Worm (Caenorhabditis elegans) whole organism, young adult: Measurements from ENCODE around the gene srg-64.

Experiments used
- B0019.2 ChIP-seq: fragments of 200-800 bp; sonication (Bioruptor generic); conservative IDR thresholded peaks from 2 replicates; pipeline ENCODE4 v1.3.6; 2022; ENCODE audit warnings: missing genetic modification reagents, missing genetic modification characterization, missing compliant biosample characterization
- B0336.3 ChIP-seq: fragments of 200-800 bp; sonication (Bioruptor generic); IDR thresholded peaks from 2 replicates; pipeline ENCODE4 v1.3.6; 2022; ENCODE audit warnings: missing genetic modification characterization, missing compliant biosample characterization
- F10E7.11 ChIP-seq: sonication (generic microtip); optimal IDR thresholded peaks from 2 replicates; lab custom pipeline; 2017; ENCODE audit warnings: mild to moderate bottlenecking, missing genetic modification characterization, moderate library complexity, missing compliant biosample characterization
- F22D6.2 ChIP-seq: sonication (generic microtip); optimal IDR thresholded peaks from 2 replicates; lab custom pipeline; 2016; ENCODE audit warnings: mild to moderate bottlenecking, missing genetic modification characterization, missing compliant biosample characterization
- F37B4.10 ChIP-seq: fragments of 200-800 bp; sonication (Bioruptor generic); IDR thresholded peaks from 2 replicates; pipeline ENCODE4 v1.3.6; 2022; ENCODE audit warnings: missing genetic modification characterization, missing compliant biosample characterization
- F49E8.2 ChIP-seq: sonication (generic microtip); optimal IDR thresholded peaks from 3 replicates; lab custom pipeline; 2017; ENCODE audit warnings: missing genetic modification characterization, mild to moderate bottlenecking, missing compliant biosample characterization, antibody characterized with exemption, moderate library complexity; ENCODE audit not compliant: insufficient read depth
- F57A8.1 ChIP-seq: fragments of 200-800 bp; sonication (Bioruptor generic); optimal IDR thresholded peaks from 2 replicates; lab custom pipeline; 2018; ENCODE audit warnings: mild to moderate bottlenecking, missing genetic modification characterization, moderate library complexity, missing compliant biosample characterization
- Y95B8A.8 ChIP-seq: fragments of 200-800 bp; sonication (Bioruptor generic); IDR thresholded peaks from 2 replicates; pipeline ENCODE4 v1.3.6; 2022; ENCODE audit warnings: missing genetic modification reagents, missing genetic modification characterization, missing compliant biosample characterization
- ZK185.1 ChIP-seq: sonication (generic microtip); optimal IDR thresholded peaks from 2 replicates; lab custom pipeline; 2016; ENCODE audit warnings: mild to moderate bottlenecking, missing genetic modification characterization, missing compliant biosample characterization; ENCODE audit not compliant: poor library complexity, severe bottlenecking
- akir-1 ChIP-seq: fragments of 200-800 bp; sonication (Bioruptor generic); optimal IDR thresholded peaks from 2 replicates; lab custom pipeline; 2018; ENCODE audit warnings: mild to moderate bottlenecking, missing genetic modification characterization, moderate library complexity, missing compliant biosample characterization
- attf-3 ChIP-seq: fragments of 200-800 bp; sonication (Bioruptor generic); conservative IDR thresholded peaks from 2 replicates; pipeline ENCODE4 v1.3.6; 2022; ENCODE audit warnings: missing genetic modification reagents, missing genetic modification characterization, missing compliant biosample characterization
- attf-6 ChIP-seq: fragments of 200-800 bp; sonication (Bioruptor generic); IDR thresholded peaks from 2 replicates; pipeline ENCODE4 v1.3.6; 2022; ENCODE audit warnings: missing genetic modification reagents, missing genetic modification characterization, missing compliant biosample characterization
- ccch-3 ChIP-seq: fragments of 200-800 bp; sonication (Bioruptor generic); optimal IDR thresholded peaks from 2 replicates; lab custom pipeline; 2018; ENCODE audit warnings: mild to moderate bottlenecking, missing genetic modification characterization, missing compliant biosample characterization
- ceh-100 ChIP-seq: fragments of 200-800 bp; sonication (Bioruptor generic); IDR thresholded peaks from 2 replicates; pipeline ENCODE4 v1.3.6; 2022; ENCODE audit warnings: missing genetic modification reagents, missing genetic modification characterization, missing compliant biosample characterization
- chd-7 ChIP-seq: sonication (generic microtip); optimal IDR thresholded peaks from 2 replicates; lab custom pipeline; 2016; ENCODE audit warnings: mild to moderate bottlenecking, missing genetic modification characterization, moderate library complexity, missing compliant biosample characterization
- die-1 ChIP-seq: sonication (generic microtip); optimal IDR thresholded peaks from 2 replicates; lab custom pipeline; 2016; ENCODE audit warnings: missing genotype, mild to moderate bottlenecking, missing genetic modification characterization, missing compliant biosample characterization
- dox-1 ChIP-seq: fragments of 200-800 bp; sonication (Bioruptor generic); IDR thresholded peaks from 2 replicates; pipeline ENCODE4 v1.3.6; 2022; ENCODE audit warnings: missing genetic modification reagents, missing genetic modification characterization, missing compliant biosample characterization
- egrh-3 ChIP-seq: fragments of 200-800 bp; sonication (Bioruptor generic); IDR thresholded peaks from 2 replicates; pipeline ENCODE4 v1.3.6; 2022; ENCODE audit warnings: missing genetic modification reagents, missing genetic modification characterization, missing compliant biosample characterization
- hlh-12 ChIP-seq: sonication (generic microtip); optimal IDR thresholded peaks from 2 replicates; lab custom pipeline; 2016; ENCODE audit warnings: missing genetic modification characterization, missing compliant biosample characterization
- hmg-1.2 ChIP-seq: fragments of 200-800 bp; sonication (Bioruptor generic); IDR thresholded peaks from 2 replicates; pipeline ENCODE4 v1.3.6; 2022; ENCODE audit warnings: missing genetic modification reagents, missing genetic modification characterization, missing compliant biosample characterization
- hmg-20 ChIP-seq: fragments of 200-800 bp; sonication (Bioruptor generic); IDR thresholded peaks from 2 replicates; pipeline ENCODE4 v1.3.6; 2022; ENCODE audit warnings: missing genetic modification reagents, missing genetic modification characterization, missing compliant biosample characterization
- hrde-1 ChIP-seq: sonication (generic microtip); optimal IDR thresholded peaks from 2 replicates; lab custom pipeline; 2016; ENCODE audit warnings: missing genetic modification characterization, mild to moderate bottlenecking, missing compliant biosample characterization, moderate library complexity, missing genotype, missing genetic modification reagents, borderline replicate concordance
- let-526 ChIP-seq: fragments of 200-800 bp; sonication (Bioruptor generic); IDR thresholded peaks from 2 replicates; pipeline ENCODE4 v1.3.6; 2022; ENCODE audit warnings: missing genetic modification reagents, missing genetic modification characterization, missing compliant biosample characterization
- lin-26 ChIP-seq: fragments of 200-800 bp; sonication (Bioruptor generic); IDR thresholded peaks from 2 replicates; pipeline ENCODE4 v1.3.6; 2022; ENCODE audit warnings: missing genetic modification reagents, missing genetic modification characterization, missing compliant biosample characterization
- lin-54 ChIP-seq: fragments of 200-800 bp; sonication (Bioruptor generic); optimal IDR thresholded peaks from 2 replicates; lab custom pipeline; 2018; ENCODE audit warnings: mild to moderate bottlenecking, missing genetic modification characterization, missing compliant biosample characterization
- lir-1 ChIP-seq: fragments of 200-800 bp; sonication (Bioruptor generic); conservative IDR thresholded peaks from 2 replicates; pipeline ENCODE4 v1.3.6; 2022; ENCODE audit warnings: missing genetic modification reagents, missing genetic modification characterization, missing compliant biosample characterization
- lsl-1 ChIP-seq: fragments of 200-800 bp; sonication (Bioruptor generic); optimal IDR thresholded peaks from 2 replicates; lab custom pipeline; 2018; ENCODE audit warnings: mild to moderate bottlenecking, missing genetic modification characterization, moderate library complexity, missing compliant biosample characterization
- madf-6 ChIP-seq: fragments of 200-800 bp; sonication (Bioruptor generic); IDR thresholded peaks from 2 replicates; pipeline ENCODE4 v1.3.6; 2022; ENCODE audit warnings: missing genetic modification reagents, missing genetic modification characterization, missing compliant biosample characterization
- mcd-1 ChIP-seq: fragments of 200-800 bp; sonication (Bioruptor generic); IDR thresholded peaks from 2 replicates; pipeline ENCODE4 v1.3.6; 2022; ENCODE audit warnings: missing genetic modification reagents, missing genetic modification characterization, missing compliant biosample characterization
- mes-4 ChIP-seq: sonication (generic microtip); optimal IDR thresholded peaks from 2 replicates; lab custom pipeline; 2016; ENCODE audit warnings: missing genotype, missing genetic modification characterization, missing compliant biosample characterization
- nhr-90 ChIP-seq: sonication (generic microtip); optimal IDR thresholded peaks from 2 replicates; lab custom pipeline; 2016; ENCODE audit warnings: missing genotype, mild to moderate bottlenecking, missing genetic modification characterization, missing compliant biosample characterization
- pha-4 ChIP-seq: fragments of 150-350 bp; sonication (generic microtip); optimal IDR thresholded peaks from 2 replicates; lab custom pipeline; 2014; ENCODE audit warnings: missing biosample characterization, missing genetic modification reagents, missing genetic modification characterization
- rcor-1 ChIP-seq: fragments of 200-800 bp; sonication (Bioruptor generic); IDR thresholded peaks from 2 replicates; pipeline ENCODE4 v1.3.6; 2022; ENCODE audit warnings: missing genetic modification reagents, missing genetic modification characterization, missing compliant biosample characterization
- sea-2 ChIP-seq: fragments of 200-800 bp; sonication (Bioruptor generic); IDR thresholded peaks from 2 replicates; pipeline ENCODE4 v1.3.6; 2022; ENCODE audit warnings: missing genetic modification characterization, missing compliant biosample characterization
- snpc-1.1 ChIP-seq: sonication (generic microtip); optimal IDR thresholded peaks from 2 replicates; lab custom pipeline; 2017; ENCODE audit warnings: missing genetic modification characterization, mild to moderate bottlenecking, missing compliant biosample characterization, antibody characterized with exemption, moderate library complexity, missing genotype, missing genetic modification reagents; ENCODE audit not compliant: insufficient read depth
- snpc-3.4 ChIP-seq: sonication (generic microtip); optimal IDR thresholded peaks from 2 replicates; lab custom pipeline; 2017; ENCODE audit warnings: missing genetic modification characterization, mild to moderate bottlenecking, missing compliant biosample characterization, antibody characterized with exemption, moderate library complexity, missing genotype, missing genetic modification reagents
- tbx-9 ChIP-seq: sonication (generic microtip); optimal IDR thresholded peaks from 2 replicates; lab custom pipeline; 2016; ENCODE audit warnings: borderline replicate concordance, missing genetic modification characterization, inconsistent platforms, missing compliant biosample characterization
- tlf-1 ChIP-seq: fragments of 200-800 bp; sonication (Bioruptor generic); optimal IDR thresholded peaks from 2 replicates; lab custom pipeline; 2018; ENCODE audit warnings: mild to moderate bottlenecking, missing genetic modification characterization, missing compliant biosample characterization
- xnd-1 ChIP-seq: sonication (generic microtip); optimal IDR thresholded peaks from 2 replicates; lab custom pipeline; 2016; ENCODE audit warnings: missing genotype, missing genetic modification reagents, missing genetic modification characterization, missing compliant biosample characterization
- zim-3 ChIP-seq: sonication (generic microtip); optimal IDR thresholded peaks from 2 replicates; lab custom pipeline; 2017; ENCODE audit warnings: mild to moderate bottlenecking, missing genetic modification characterization, moderate library complexity, missing compliant biosample characterization
- ztf-18 ChIP-seq: sonication (generic microtip); optimal IDR thresholded peaks from 2 replicates; lab custom pipeline; 2016; ENCODE audit warnings: missing genotype, mild to moderate bottlenecking, missing genetic modification characterization, missing compliant biosample characterization
- ztf-28 ChIP-seq: fragments of 200-800 bp; sonication (Bioruptor generic); IDR thresholded peaks from 2 replicates; pipeline ENCODE4 v1.3.6; 2022; ENCODE audit warnings: missing genetic modification reagents, missing genetic modification characterization, missing compliant biosample characterization
- ztf-3 ChIP-seq: fragments of 200-800 bp; sonication (Bioruptor generic); optimal IDR thresholded peaks from 2 replicates; lab custom pipeline; 2018; ENCODE audit warnings: mild to moderate bottlenecking, missing genetic modification characterization, missing compliant biosample characterization
- ztf-6 ChIP-seq: fragments of 200-800 bp; sonication (Bioruptor generic); IDR thresholded peaks from 2 replicates; pipeline ENCODE4 v1.3.6; 2022; ENCODE audit warnings: missing genetic modification reagents, missing genetic modification characterization, missing compliant biosample characterization

Gene srg-64

DNA sequence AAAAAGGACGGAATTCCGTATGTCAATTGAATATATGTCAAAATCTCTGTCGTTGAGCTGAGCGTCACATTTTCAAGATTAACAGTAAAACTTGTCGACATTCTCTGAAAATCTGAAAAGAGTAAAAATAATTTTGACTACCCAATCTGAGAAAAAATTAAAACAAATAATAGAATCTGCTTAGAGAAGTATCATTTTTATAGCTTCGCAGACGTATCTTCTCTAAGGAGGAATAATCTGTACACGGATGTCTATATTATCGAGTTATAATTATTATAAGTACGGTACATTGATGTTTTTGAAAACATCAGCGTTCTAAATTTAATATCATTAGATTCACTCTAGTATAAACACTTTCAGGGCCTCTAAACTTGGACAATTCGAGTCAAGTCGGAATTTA is at the start of gene srg-64:
srg-64 (minus strand) TSS at position 101 of the 400 bp plus-strand sequence.
- TF ChIP-seq madf-6 (no peak), lin-26 (GFP tag; lab: Robert Waterston, UW) (no peak), rcor-1 (GFP tag; lab: Robert Waterston, UW) (no peak), hmg-20 (GFP tag; lab: Robert Waterston, UW) (no peak), hmg-1.2 (GFP tag; lab: Robert Waterston, UW) (no peak), akir-1 (GFP tag; lab: Kevin White, UChicago) (no peak), B0019.2 (GFP tag; lab: Robert Waterston, UW) (no peak), lin-54 (GFP tag; lab: Kevin White, UChicago) (no peak), hrde-1 (no peak), ceh-100 (GFP tag; lab: Robert Waterston, UW) (no peak), F22D6.2 (no peak)

ce11 chrX:15786726-15787125 is 46.3 kb upstream of the srg-64 start, which contains the start of gene Y7A5A.5:
Y7A5A.5 (minus strand) TSS chrX:15786826.
- TF ChIP-seq attf-3 (GFP tag; lab: Robert Waterston, UW) (no peak), tlf-1 (GFP tag; lab: Kevin White, UChicago) (no peak), Y95B8A.8 (GFP tag; lab: Robert Waterston, UW) (no peak), F49E8.2 (tag; lab: Kevin White, UChicago) (no peak), dox-1 (GFP tag; lab: Robert Waterston, UW) (no peak), ZK185.1 (no peak), egrh-3 (GFP tag; lab: Robert Waterston, UW) (no peak)

- TF ChIP-seq mcd-1 (GFP tag; lab: Robert Waterston, UW) (no peak), pha-4 (tag; lab: Kevin White, UChicago) (no peak), B0336.3 (GFP tag; lab: Robert Waterston, UW) (no peak), F10E7.11 (tag; lab: Kevin White, UChicago) (no peak), B0019.2 (GFP tag; lab: Robert Waterston, UW) (no peak), tbx-9 (tag; lab: Kevin White, UChicago) (no peak), F57A8.1 (GFP tag; lab: Kevin White, UChicago) (no peak), ceh-100 (GFP tag; lab: Robert Waterston, UW) (no peak), nhr-90 (tag; lab: Kevin White, UChicago) (no peak)
Measured at ce11 chrX:15784570-15784969, 44.1 kb upstream of the srg-64 start, which contains the start of gene Y7A5A.3. Y7A5A.3 (minus strand) TSS chrX:15784670.

- TF ChIP-seq let-526 (GFP tag; lab: Robert Waterston, UW): no peak
- no peak for TF ChIP-seq zim-3
- no peak for TF ChIP-seq lsl-1 (GFP tag; lab: Kevin White, UChicago)
- no peak for TF ChIP-seq sea-2
- no peak for TF ChIP-seq ccch-3 (GFP tag; lab: Kevin White, UChicago)
- no peak for TF ChIP-seq die-1
- no peak for TF ChIP-seq ztf-28 (GFP tag; lab: Robert Waterston, UW)
- TF ChIP-seq attf-6: no peak
- no peak for TF ChIP-seq lir-1 (GFP tag; lab: Robert Waterston, UW)
- no peak for TF ChIP-seq ztf-3 (GFP tag; lab: Kevin White, UChicago)
- TF ChIP-seq chd-7 (tag; lab: Kevin White, UChicago): no peak
- TF ChIP-seq B0019.2 (GFP tag; lab: Robert Waterston, UW): no peak
- no peak for TF ChIP-seq mes-4 (tag; lab: Kevin White, UChicago)
- no peak for TF ChIP-seq snpc-3.4
- no peak for TF ChIP-seq xnd-1
- TF ChIP-seq snpc-1.1 (tag; lab: Kevin White, UChicago): no peak
- TF ChIP-seq ztf-18 (tag; lab: Kevin White, UChicago): no peak
- TF ChIP-seq ztf-6 (GFP tag; lab: Robert Waterston, UW): no peak
- no peak for TF ChIP-seq hlh-12 (tag; lab: Kevin White, UChicago)
- TF ChIP-seq F37B4.10 (GFP tag; lab: Robert Waterston, UW): no peak
Measured at ce11 chrX:15782027-15782426, 41.6 kb upstream of the srg-64 start, which contains the start of gene Y7A5A.24. Y7A5A.24 (minus strand) TSS chrX:15782127.
